Worm (Caenorhabditis elegans) whole organism, young adult: Measurements from ENCODE around the gene ZK792.7.

Experiments used
- B0019.2 ChIP-seq: fragments of 200-800 bp; sonication (Bioruptor generic); conservative IDR thresholded peaks from 2 replicates; pipeline ENCODE4 v1.3.6; 2022; ENCODE audit warnings: missing genetic modification reagents, missing genetic modification characterization, missing compliant biosample characterization
- B0261.1 ChIP-seq: sonication (generic microtip); optimal IDR thresholded peaks from 2 replicates; lab custom pipeline; 2016; ENCODE audit warnings: mild to moderate bottlenecking, missing genetic modification characterization, moderate library complexity, missing compliant biosample characterization
- C17E4.6 ChIP-seq: fragments of 200-800 bp; sonication (Bioruptor generic); IDR thresholded peaks from 2 replicates; pipeline ENCODE4 v1.3.6; 2022; ENCODE audit warnings: missing genetic modification reagents, missing genetic modification characterization, missing compliant biosample characterization
- F57C9.4 ChIP-seq: sonication (generic microtip); optimal IDR thresholded peaks from 2 replicates; lab custom pipeline; 2017; ENCODE audit warnings: mild to moderate bottlenecking, missing genetic modification characterization, missing compliant biosample characterization
- K12H6.12 ChIP-seq: fragments of 200-800 bp; sonication (Bioruptor generic); optimal IDR thresholded peaks from 2 replicates; lab custom pipeline; 2018; ENCODE audit warnings: mild to moderate bottlenecking, missing genetic modification characterization, missing compliant biosample characterization
- Y53F4B.3 ChIP-seq: fragments of 200-800 bp; sonication (Bioruptor generic); IDR thresholded peaks from 2 replicates; pipeline ENCODE4 v1.3.6; 2022; ENCODE audit warnings: missing genetic modification reagents, missing genetic modification characterization, missing compliant biosample characterization
- Y53G8AR.9 ChIP-seq: fragments of 200-800 bp; sonication (Bioruptor generic); conservative IDR thresholded peaks from 2 replicates; pipeline ENCODE4 v1.3.6; 2022; ENCODE audit warnings: missing genetic modification reagents, missing genetic modification characterization, missing compliant biosample characterization
- Y56A3A.18 ChIP-seq: fragments of 200-800 bp; sonication (Bioruptor generic); IDR thresholded peaks from 2 replicates; pipeline ENCODE4 v1.3.6; 2022; ENCODE audit warnings: missing genetic modification reagents, missing genetic modification characterization, missing compliant biosample characterization
- Y95B8A.8 ChIP-seq: fragments of 200-800 bp; sonication (Bioruptor generic); IDR thresholded peaks from 2 replicates; pipeline ENCODE4 v1.3.6; 2022; ENCODE audit warnings: missing genetic modification reagents, missing genetic modification characterization, missing compliant biosample characterization
- aptf-3 ChIP-seq: fragments of 200-800 bp; sonication (Bioruptor generic); IDR thresholded peaks from 2 replicates; pipeline ENCODE4 v1.3.6; 2022; ENCODE audit warnings: missing genetic modification characterization, missing compliant biosample characterization
- atf-7 ChIP-seq: sonication (generic microtip); optimal IDR thresholded peaks from 2 replicates; lab custom pipeline; 2017; ENCODE audit warnings: mild to moderate bottlenecking, missing genetic modification characterization, missing compliant biosample characterization
- attf-6 ChIP-seq: fragments of 200-800 bp; sonication (Bioruptor generic); IDR thresholded peaks from 2 replicates; pipeline ENCODE4 v1.3.6; 2022; ENCODE audit warnings: missing genetic modification reagents, missing genetic modification characterization, missing compliant biosample characterization
- cebp-2 ChIP-seq: fragments of 200-800 bp; sonication (Bioruptor generic); IDR thresholded peaks from 2 replicates; pipeline ENCODE4 v1.3.6; 2022; ENCODE audit warnings: missing genetic modification characterization, missing compliant biosample characterization
- ceh-79 ChIP-seq: sonication (generic microtip); optimal IDR thresholded peaks from 2 replicates; lab custom pipeline; 2017; ENCODE audit warnings: mild to moderate bottlenecking, missing genetic modification characterization, missing compliant biosample characterization
- ceh-91 ChIP-seq: fragments of 200-800 bp; sonication (Bioruptor generic); IDR thresholded peaks from 2 replicates; pipeline ENCODE4 v1.3.6; 2022; ENCODE audit warnings: missing genetic modification reagents, missing genetic modification characterization, missing compliant biosample characterization
- die-1 ChIP-seq: sonication (generic microtip); optimal IDR thresholded peaks from 2 replicates; lab custom pipeline; 2016; ENCODE audit warnings: missing genotype, mild to moderate bottlenecking, missing genetic modification characterization, missing compliant biosample characterization
- dox-1 ChIP-seq: fragments of 200-800 bp; sonication (Bioruptor generic); IDR thresholded peaks from 2 replicates; pipeline ENCODE4 v1.3.6; 2022; ENCODE audit warnings: missing genetic modification reagents, missing genetic modification characterization, missing compliant biosample characterization
- ets-4 ChIP-seq: fragments of 200-800 bp; sonication (Bioruptor generic); optimal IDR thresholded peaks from 2 replicates; lab custom pipeline; 2018; ENCODE audit warnings: mild to moderate bottlenecking, missing genetic modification characterization, missing compliant biosample characterization
- gei-17 ChIP-seq: fragments of 200-800 bp; sonication (Bioruptor generic); optimal IDR thresholded peaks from 2 replicates; lab custom pipeline; 2018; ENCODE audit warnings: mild to moderate bottlenecking, missing genetic modification characterization, missing compliant biosample characterization
- hlh-26 ChIP-seq: fragments of 200-800 bp; sonication (Bioruptor generic); conservative IDR thresholded peaks from 2 replicates; pipeline ENCODE4 v1.3.6; 2022; ENCODE audit warnings: missing genetic modification reagents, missing genetic modification characterization, missing compliant biosample characterization
- lag-1 ChIP-seq: fragments of 200-800 bp; sonication (Bioruptor generic); IDR thresholded peaks from 2 replicates; pipeline ENCODE4 v1.3.6; 2022; ENCODE audit warnings: missing genetic modification reagents, missing genetic modification characterization, missing compliant biosample characterization
- lin-26 ChIP-seq: fragments of 200-800 bp; sonication (Bioruptor generic); IDR thresholded peaks from 2 replicates; pipeline ENCODE4 v1.3.6; 2022; ENCODE audit warnings: missing genetic modification reagents, missing genetic modification characterization, missing compliant biosample characterization
- mcd-1 ChIP-seq: fragments of 200-800 bp; sonication (Bioruptor generic); IDR thresholded peaks from 2 replicates; pipeline ENCODE4 v1.3.6; 2022; ENCODE audit warnings: missing genetic modification reagents, missing genetic modification characterization, missing compliant biosample characterization
- mxl-1 ChIP-seq: sonication (generic microtip); optimal IDR thresholded peaks from 2 replicates; lab custom pipeline; 2016; ENCODE audit warnings: missing genetic modification characterization, missing compliant biosample characterization
- nhr-27 ChIP-seq: fragments of 200-800 bp; sonication (Bioruptor generic); optimal IDR thresholded peaks from 2 replicates; lab custom pipeline; 2018; ENCODE audit warnings: mild to moderate bottlenecking, missing genetic modification characterization, moderate library complexity, missing compliant biosample characterization
- pha-4 ChIP-seq: fragments of 150-350 bp; sonication (generic microtip); optimal IDR thresholded peaks from 2 replicates; lab custom pipeline; 2014; ENCODE audit warnings: missing biosample characterization, missing genetic modification reagents, missing genetic modification characterization
- rec-8 ChIP-seq, 2 experiments: sonication (generic microtip); optimal IDR thresholded peaks; 2 replicates each; lab custom pipeline; 2016; ENCODE audit warnings: mild to moderate bottlenecking in 2 of 2, missing genetic modification characterization in 2 of 2, missing genetic modification reagents in 2 of 2, missing genotype in 2 of 2, missing biosample characterization in 1 of 2, missing compliant biosample characterization in 1 of 2, moderate library complexity in 1 of 2
- sea-2 ChIP-seq: fragments of 200-800 bp; sonication (Bioruptor generic); IDR thresholded peaks from 2 replicates; pipeline ENCODE4 v1.3.6; 2022; ENCODE audit warnings: missing genetic modification characterization, missing compliant biosample characterization
- snpc-1.3 ChIP-seq: sonication (generic microtip); optimal IDR thresholded peaks from 2 replicates; lab custom pipeline; 2017; ENCODE audit warnings: missing genetic modification characterization, mild to moderate bottlenecking, missing compliant biosample characterization, antibody characterized with exemption, moderate library complexity, missing genotype, missing genetic modification reagents; ENCODE audit not compliant: insufficient read depth
- snpc-4 ChIP-seq, 5 experiments: fragments of 150-350 bp in 1 of 5; sonication (generic microtip) in 4 of 5; optimal IDR thresholded peaks; 2 replicates each; lab custom pipeline; 2014 to 2018; ENCODE audit warnings: missing genetic modification characterization in 5 of 5, missing biosample characterization in 3 of 5, antibody characterized with exemption in 2 of 5, mild to moderate bottlenecking in 2 of 5, missing compliant biosample characterization in 2 of 5, missing genotype in 2 of 5, moderate library complexity in 2 of 5, missing genetic modification reagents in 1 of 5
- tbp1 ChIP-seq: fragments of 200-800 bp; sonication (Bioruptor generic); optimal IDR thresholded peaks from 2 replicates; lab custom pipeline; 2018; ENCODE audit warnings: mild to moderate bottlenecking, missing genetic modification characterization, missing compliant biosample characterization
- tlf-1 ChIP-seq: fragments of 200-800 bp; sonication (Bioruptor generic); optimal IDR thresholded peaks from 2 replicates; lab custom pipeline; 2018; ENCODE audit warnings: mild to moderate bottlenecking, missing genetic modification characterization, missing compliant biosample characterization
- xnd-1 ChIP-seq: sonication (generic microtip); optimal IDR thresholded peaks from 2 replicates; lab custom pipeline; 2016; ENCODE audit warnings: missing genotype, missing genetic modification reagents, missing genetic modification characterization, missing compliant biosample characterization
- zfh-2 ChIP-seq: fragments of 200-800 bp; sonication (Bioruptor generic); conservative IDR thresholded peaks from 2 replicates; pipeline ENCODE4 v1.3.6; 2022; ENCODE audit warnings: missing genetic modification reagents, missing genetic modification characterization, missing compliant biosample characterization
- zim-3 ChIP-seq: sonication (generic microtip); optimal IDR thresholded peaks from 2 replicates; lab custom pipeline; 2017; ENCODE audit warnings: mild to moderate bottlenecking, missing genetic modification characterization, moderate library complexity, missing compliant biosample characterization
- ztf-25 ChIP-seq: fragments of 200-800 bp; sonication (Bioruptor generic); IDR thresholded peaks from 2 replicates; pipeline ENCODE4 v1.3.6; 2022; ENCODE audit warnings: missing genetic modification reagents, missing genetic modification characterization, missing compliant biosample characterization

Gene ZK792.7

ce11 chrIV:11665010-11665409 is 29.2 kb upstream of the ZK792.7 start, which contains the start of gene ZK809.9:
ZK809.9 (plus strand) TSS chrIV:11665310.
- no peak for TF ChIP-seq tbp1
- TF ChIP-seq die-1 (tag; lab: Kevin White, UChicago) = no peak
- TF ChIP-seq zfh-2 (GFP tag; lab: Robert Waterston, UW) = no peak
- no peak for TF ChIP-seq snpc-1.3 (tag; lab: Kevin White, UChicago)
- TF ChIP-seq lag-1 (GFP tag; lab: Robert Waterston, UW) = no peak
- TF ChIP-seq C17E4.6 (GFP tag; lab: Robert Waterston, UW) = no peak
- TF ChIP-seq hlh-26 = no peak
- no peak for TF ChIP-seq B0019.2
- TF ChIP-seq Y95B8A.8 (GFP tag; lab: Robert Waterston, UW) = no peak
- no peak for TF ChIP-seq F57C9.4 (tag; lab: Kevin White, UChicago)
- TF ChIP-seq, all 124 proteins: peak for 0

- TF ChIP-seq ztf-25 (GFP tag; lab: Robert Waterston, UW) = no peak
- no peak for TF ChIP-seq pha-4 (tag; lab: Kevin White, UChicago)
- TF ChIP-seq cebp-2 (GFP tag; lab: Robert Waterston, UW) = no peak
- TF ChIP-seq rec-8 (tag; optimal IDR thresholded peaks at IDR 0.05; lab: Kevin White, UChicago) = no peak
- no peak for TF ChIP-seq ceh-79 (tag; lab: Kevin White, UChicago)
- no peak for TF ChIP-seq snpc-4 (GFP tag; optimal IDR thresholded peaks at IDR 0.05; lab: Kevin White, UChicago)
- TF ChIP-seq snpc-4 (tag; optimal IDR thresholded peaks at IDR 0.05; lab: Kevin White, UChicago) = no peak
- TF ChIP-seq zim-3 (tag; lab: Kevin White, UChicago) = no peak
- TF ChIP-seq Y53G8AR.9 = no peak
These were observed 26.2 kb upstream of the ZK792.7 start, which contains the start of gene atg-4.2 for ce11 chrIV:11668001-11668400. atg-4.2 (plus strand) TSS chrIV:11668024.

ce11 chrIV:11673543-11673942 is 20.7 kb upstream of the ZK792.7 start, which contains the start of gene inx-8:
inx-8 (plus strand) TSS chrIV:11673843.
- TF ChIP-seq Y95B8A.8 (GFP tag; lab: Robert Waterston, UW) (no peak), B0261.1 (tag; lab: Kevin White, UChicago) (no peak)

ce11 chrIV:11676054-11676453 is 18.2 kb upstream of the ZK792.7 start, which contains the start of gene inx-9:
inx-9 (plus strand) TSS chrIV:11676354.
- TF ChIP-seq gei-17 (no peak), atf-7 (tag; lab: Kevin White, UChicago) (no peak), tlf-1 (GFP tag; lab: Kevin White, UChicago) (no peak), aptf-3 (GFP tag; lab: Robert Waterston, UW) (no peak), Y56A3A.18 (GFP tag; lab: Robert Waterston, UW) (no peak), K12H6.12 (tag; lab: Kevin White, UChicago) (no peak), C17E4.6 (GFP tag; lab: Robert Waterston, UW) (no peak), lin-26 (no peak), mcd-1 (GFP tag; lab: Robert Waterston, UW) (no peak), dox-1 (GFP tag; lab: Robert Waterston, UW) (no peak), ets-4 (GFP tag; lab: Kevin White, UChicago) (no peak), mxl-1 (tag; lab: Kevin White, UChicago) (no peak), sea-2 (GFP tag; lab: Robert Waterston, UW) (no peak), ceh-91 (GFP tag; lab: Robert Waterston, UW) (no peak), xnd-1 (tag; lab: Kevin White, UChicago) (no peak), nhr-27 (tag; lab: Kevin White, UChicago) (no peak), attf-6 (GFP tag; lab: Robert Waterston, UW) (no peak), Y53F4B.3 (GFP tag; lab: Robert Waterston, UW) (no peak)
- TF ChIP-seq, all 124 proteins: peak for 0
